Fruit fly (Drosophila melanogaster) Kc167 (cell line): Measurements from ENCODE around the gene lwr.

Experiments
- Myc ChIP-seq: fragments of >200 bp; optimal IDR thresholded peaks from 2 replicates; lab custom pipeline; 2017; ENCODE audit warnings: missing external identifiers
- Sin3A ChIP-seq: fragments of >200 bp; optimal IDR thresholded peaks from 2 replicates; lab custom pipeline; 2018; ENCODE audit warnings: missing external identifiers
- h ChIP-seq: fragments of >200 bp; optimal IDR thresholded peaks from 3 replicates; lab custom pipeline; 2018; ENCODE audit warnings: missing external identifiers
- insv ChIP-seq: fragments of >200 bp; optimal IDR thresholded peaks from 3 replicates; lab custom pipeline; 2018; ENCODE audit warnings: missing external identifiers
- psq ChIP-seq: fragments of >200 bp; optimal IDR thresholded peaks from 2 replicates; lab custom pipeline; 2017; ENCODE audit warnings: missing external identifiers
- ttk ChIP-seq: sonication (Bioruptor generic); optimal IDR thresholded peaks from 2 replicates; lab custom pipeline; 2017; ENCODE audit warnings: missing external identifiers

The lwr gene

dm6 chr2L:526192-526923 is 16.0 kb downstream of the lwr start:
- TF ChIP-seq Sin3A (lab: Kevin White, UChicago) (no peak), Myc (lab: Kevin White, UChicago) (no peak), h (lab: Kevin White, UChicago) (no peak), psq (lab: Kevin White, UChicago) (no peak), ttk (lab: Kevin White, UChicago) (no peak), insv (lab: Kevin White, UChicago) (no peak)

dm6 chr2L:525547-526180 is 16.7 kb downstream of the lwr start:
- TF ChIP-seq h (lab: Kevin White, UChicago) (no peak), Sin3A (lab: Kevin White, UChicago) (no peak), psq (lab: Kevin White, UChicago) (no peak), insv (lab: Kevin White, UChicago) (no peak), Myc (lab: Kevin White, UChicago) (no peak)

DNA sequence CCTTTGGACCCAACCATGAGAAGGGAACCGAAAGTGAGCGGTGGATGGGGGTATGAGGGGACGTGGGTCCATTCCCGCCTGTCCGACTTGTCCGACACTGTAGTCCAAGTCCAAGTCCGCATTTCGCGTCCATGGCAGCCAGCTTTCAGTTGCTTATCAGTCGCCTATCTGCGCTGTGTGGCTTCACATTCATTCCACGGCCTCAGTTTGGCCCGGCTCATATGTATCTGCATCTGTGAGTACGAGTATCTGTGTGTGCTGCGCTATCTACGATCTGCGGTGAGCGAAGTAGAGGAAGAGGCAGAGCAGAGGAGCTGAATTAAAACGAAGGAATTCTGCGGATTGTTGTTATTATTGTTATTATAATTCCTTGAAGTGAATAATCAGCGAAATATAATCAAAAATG is 17.9 kb downstream of the lwr start:
- TF ChIP-seq ttk (lab: Kevin White, UChicago) (no peak), psq (lab: Kevin White, UChicago) (no peak), Sin3A (lab: Kevin White, UChicago) (no peak), Myc (lab: Kevin White, UChicago) (no peak), insv (lab: Kevin White, UChicago) (no peak), h (lab: Kevin White, UChicago) (no peak)

DNA sequence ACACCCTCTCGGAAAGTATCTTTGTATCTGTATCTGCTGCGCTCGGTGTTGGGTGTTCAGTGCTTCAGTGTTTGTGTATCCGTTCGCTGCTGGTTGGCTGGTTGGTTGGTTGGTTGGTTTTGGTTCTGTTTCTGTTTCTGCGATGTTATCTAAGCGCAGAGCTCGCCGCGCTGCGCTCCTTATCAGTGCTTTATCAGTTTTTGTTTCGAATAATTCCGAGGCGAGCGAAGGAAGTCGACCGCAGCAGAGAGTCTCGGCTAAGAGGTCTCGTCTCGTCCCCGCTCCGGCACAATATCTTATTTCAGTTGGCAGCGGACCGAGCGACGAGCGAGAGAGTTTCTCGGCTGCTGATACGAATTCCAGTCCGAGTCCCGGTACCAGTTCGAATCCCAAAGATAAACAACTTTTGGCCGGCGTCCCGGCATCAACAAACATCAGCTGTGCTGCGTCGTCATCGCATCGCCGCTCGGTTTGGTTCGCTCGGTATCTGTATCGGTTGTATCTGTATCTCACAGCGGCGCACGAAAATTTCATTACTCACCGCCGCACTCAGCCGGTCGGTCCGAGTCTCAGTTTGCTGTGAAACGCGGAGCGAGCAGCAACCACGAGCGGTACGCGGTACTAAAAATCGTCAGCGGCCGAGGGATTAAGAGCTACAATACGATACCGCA is 19.1 kb downstream of the lwr start:
- no peak for TF ChIP-seq psq (lab: Kevin White, UChicago)
- no peak for TF ChIP-seq h (lab: Kevin White, UChicago)
- TF ChIP-seq insv (lab: Kevin White, UChicago): no peak
- TF ChIP-seq Sin3A (lab: Kevin White, UChicago): no peak
- no peak for TF ChIP-seq Myc (lab: Kevin White, UChicago)
- no peak for TF ChIP-seq ttk (lab: Kevin White, UChicago)

DNA sequence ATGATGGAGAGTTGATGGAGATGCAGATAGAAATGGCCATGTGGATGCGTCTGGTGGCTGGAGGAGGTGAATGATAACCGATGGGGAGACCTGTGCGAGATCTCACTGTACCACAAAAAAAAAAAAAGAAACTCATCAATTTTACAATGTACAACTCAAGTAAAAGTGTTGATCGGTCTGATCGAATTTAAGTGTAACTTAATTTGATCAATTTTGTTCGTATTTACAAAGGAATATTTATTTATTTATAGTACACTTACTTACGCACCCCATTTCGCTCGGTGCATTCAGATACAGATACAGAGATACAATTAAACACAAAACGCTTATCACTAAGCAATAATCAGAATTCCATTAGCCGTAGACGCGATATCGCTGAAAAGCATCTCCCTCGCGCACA is 19.6 kb downstream of the lwr start:
- TF ChIP-seq ttk (lab: Kevin White, UChicago) (no peak), h (lab: Kevin White, UChicago) (no peak), insv (lab: Kevin White, UChicago) (no peak), psq (lab: Kevin White, UChicago) (no peak), Sin3A (lab: Kevin White, UChicago) (no peak), Myc (lab: Kevin White, UChicago) (no peak)

dm6 chr2L:521940-522632 is 20.3 kb downstream of the lwr start:
- TF ChIP-seq insv (lab: Kevin White, UChicago) (no peak), psq (lab: Kevin White, UChicago) (no peak), ttk (lab: Kevin White, UChicago) (no peak), Sin3A (lab: Kevin White, UChicago) (no peak), h (lab: Kevin White, UChicago) (no peak), Myc (lab: Kevin White, UChicago) (no peak)

dm6 chr2L:521001-521827 is 21.2 kb downstream of the lwr start:
- TF ChIP-seq h (lab: Kevin White, UChicago) (no peak), Sin3A (lab: Kevin White, UChicago) (no peak), insv (lab: Kevin White, UChicago) (no peak), psq (lab: Kevin White, UChicago) (no peak), Myc (lab: Kevin White, UChicago) (no peak), ttk (lab: Kevin White, UChicago) (no peak)

DNA sequence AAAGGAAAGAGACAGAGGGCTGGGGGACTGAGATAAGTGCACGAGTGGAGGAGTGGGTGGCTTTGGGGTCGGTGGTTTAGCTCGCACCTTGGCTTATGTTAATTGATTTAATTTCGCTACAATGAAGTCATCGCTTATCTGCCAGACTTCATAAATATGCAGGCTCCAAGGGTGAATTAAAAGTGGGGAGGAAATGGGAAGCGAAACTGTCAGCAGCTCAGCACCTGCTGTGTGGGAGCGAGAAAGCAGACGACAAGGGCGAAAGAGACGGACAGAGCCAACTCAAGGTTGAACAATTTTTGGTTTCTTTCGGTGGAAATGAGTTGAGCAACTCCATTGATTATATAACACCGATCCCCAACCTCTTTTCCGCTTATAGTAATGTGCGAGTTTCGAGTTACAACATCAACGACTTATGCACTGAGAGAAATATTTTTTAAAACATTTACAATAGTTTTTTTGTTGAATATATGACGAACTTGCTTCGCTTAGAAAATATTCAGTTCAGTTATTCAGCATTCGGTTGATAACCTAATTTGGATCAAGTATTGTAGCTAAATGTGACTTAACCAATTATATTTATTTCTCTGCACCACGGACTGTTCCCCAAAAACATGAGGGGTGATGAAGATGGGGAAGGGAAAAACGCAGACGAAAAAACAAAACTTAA is 21.9 kb downstream of the lwr start:
- no peak for TF ChIP-seq h (lab: Kevin White, UChicago)
- no peak for TF ChIP-seq psq (lab: Kevin White, UChicago)
- TF ChIP-seq insv (lab: Kevin White, UChicago): no peak
- TF ChIP-seq Sin3A (lab: Kevin White, UChicago): no peak
- TF ChIP-seq ttk (lab: Kevin White, UChicago): no peak
- no peak for TF ChIP-seq Myc (lab: Kevin White, UChicago)

dm6 chr2L:518979-519891 is 23.1 kb downstream of the lwr start:
- TF ChIP-seq h (lab: Kevin White, UChicago) (no peak), psq (lab: Kevin White, UChicago) (no peak), insv (lab: Kevin White, UChicago) (no peak), ttk (lab: Kevin White, UChicago) (no peak), Myc (lab: Kevin White, UChicago) (no peak), Sin3A (lab: Kevin White, UChicago) (no peak)
